Worm (Caenorhabditis elegans) whole organism, mixed stage, embryonic: Measurements from ENCODE around the gene F47C12.8.

ENCODE experiments used
- bed-3 ChIP-seq: fragments of 200-800 bp; sonication (Bioruptor generic); optimal IDR thresholded peaks from 3 replicates; lab custom pipeline; 2018; ENCODE audit warnings: mild to moderate bottlenecking, missing genetic modification characterization, moderate library complexity, missing compliant biosample characterization
- blmp-1 ChIP-seq: fragments of 150-350 bp; optimal IDR thresholded peaks from 2 replicates; lab custom pipeline; 2014; ENCODE audit warnings: missing biosample characterization, missing genetic modification characterization
- ceh-39 ChIP-seq: fragments of 150-350 bp; optimal IDR thresholded peaks from 2 replicates; lab custom pipeline; 2014; ENCODE audit warnings: missing biosample characterization, missing genetic modification characterization
- ceh-43 ChIP-seq: fragments of 200-800 bp; sonication (Bioruptor generic); optimal IDR thresholded peaks from 2 replicates; lab custom pipeline; 2018; ENCODE audit warnings: mild to moderate bottlenecking, missing genetic modification characterization, moderate library complexity, missing compliant biosample characterization
- ceh-83 ChIP-seq: fragments of 200-800 bp; sonication (Bioruptor generic); optimal IDR thresholded peaks from 2 replicates; lab custom pipeline; 2018; ENCODE audit warnings: mild to moderate bottlenecking, missing genetic modification characterization, missing compliant biosample characterization
- ces-1 ChIP-seq: fragments of 150-350 bp; optimal IDR thresholded peaks from 2 replicates; lab custom pipeline; 2014; ENCODE audit warnings: missing biosample characterization, missing genetic modification reagents, missing genetic modification characterization
- cnd-1 ChIP-seq: fragments of 200-800 bp; sonication (Bioruptor generic); optimal IDR thresholded peaks from 2 replicates; lab custom pipeline; 2018; ENCODE audit warnings: mild to moderate bottlenecking, missing genetic modification characterization, missing compliant biosample characterization
- drap-1 ChIP-seq: fragments of 200-800 bp; sonication (Bioruptor generic); optimal IDR thresholded peaks from 3 replicates; lab custom pipeline; 2018; ENCODE audit warnings: mild to moderate bottlenecking, missing genetic modification characterization, missing compliant biosample characterization
- elt-1 ChIP-seq: sonication (generic microtip); optimal IDR thresholded peaks from 2 replicates; lab custom pipeline; 2017; ENCODE audit warnings: missing genetic modification characterization, mild to moderate bottlenecking, missing compliant biosample characterization, antibody characterized with exemption, moderate library complexity, borderline replicate concordance; ENCODE audit not compliant: insufficient read depth
- elt-3 ChIP-seq: fragments of 150-350 bp; optimal IDR thresholded peaks from 2 replicates; lab custom pipeline; 2014; ENCODE audit warnings: missing biosample characterization, missing genetic modification characterization
- flh-1 ChIP-seq: fragments of 200-800 bp; sonication (Bioruptor generic); optimal IDR thresholded peaks from 2 replicates; lab custom pipeline; 2018; ENCODE audit warnings: mild to moderate bottlenecking, missing genetic modification characterization, moderate library complexity, missing compliant biosample characterization
- ham-2 ChIP-seq: fragments of 200-800 bp; sonication (Bioruptor generic); optimal IDR thresholded peaks from 2 replicates; lab custom pipeline; 2018; ENCODE audit warnings: mild to moderate bottlenecking, missing genetic modification characterization, missing compliant biosample characterization
- hlh-1 ChIP-seq: fragments of 150-350 bp; optimal IDR thresholded peaks from 2 replicates; lab custom pipeline; 2014; ENCODE audit warnings: missing biosample characterization, missing genetic modification reagents, missing genetic modification characterization
- lin-13 ChIP-seq: fragments of 150-350 bp; optimal IDR thresholded peaks from 2 replicates; lab custom pipeline; 2014; ENCODE audit warnings: missing biosample characterization, missing genetic modification characterization
- lsy-2 ChIP-seq: fragments of 150-350 bp; optimal IDR thresholded peaks from 2 replicates; lab custom pipeline; 2014; ENCODE audit warnings: missing biosample characterization, missing genetic modification characterization
- mab-5 ChIP-seq: fragments of 150-350 bp; optimal IDR thresholded peaks from 2 replicates; lab custom pipeline; 2014; ENCODE audit warnings: missing biosample characterization, missing genetic modification characterization
- mep-1 ChIP-seq: fragments of 150-350 bp; optimal IDR thresholded peaks from 2 replicates; lab custom pipeline; 2017; ENCODE audit warnings: missing biosample characterization, missing genetic modification reagents, missing genetic modification characterization, inconsistent platforms
- mls-2 ChIP-seq: sonication (generic microtip); optimal IDR thresholded peaks from 2 replicates; lab custom pipeline; 2016; ENCODE audit warnings: mild to moderate bottlenecking, missing genetic modification characterization, moderate library complexity, missing compliant biosample characterization
- nhr-12 ChIP-seq: fragments of 150-350 bp; optimal IDR thresholded peaks from 2 replicates; lab custom pipeline; 2014; ENCODE audit warnings: missing biosample characterization, missing genetic modification characterization
- nhr-2 ChIP-seq: fragments of 150-350 bp; optimal IDR thresholded peaks from 2 replicates; lab custom pipeline; 2014; ENCODE audit warnings: missing biosample characterization, missing genetic modification characterization
- nhr-237 ChIP-seq: fragments of 150-350 bp; optimal IDR thresholded peaks from 2 replicates; lab custom pipeline; 2014; ENCODE audit warnings: missing biosample characterization, missing genetic modification characterization
- nhr-28 ChIP-seq: fragments of 150-350 bp; optimal IDR thresholded peaks from 2 replicates; lab custom pipeline; 2014; ENCODE audit warnings: missing biosample characterization, missing genetic modification characterization
- nhr-76 ChIP-seq: sonication (generic microtip); optimal IDR thresholded peaks from 2 replicates; lab custom pipeline; 2017; ENCODE audit warnings: missing biosample characterization, missing genetic modification characterization
- pha-4 ChIP-seq: fragments of 150-350 bp; optimal IDR thresholded peaks from 2 replicates; lab custom pipeline; 2018; ENCODE audit warnings: missing biosample characterization, missing genetic modification reagents, missing genetic modification characterization
- snpc-4 ChIP-seq: fragments of 150-350 bp; optimal IDR thresholded peaks from 2 replicates; lab custom pipeline; 2014; ENCODE audit warnings: missing biosample characterization, missing genetic modification characterization
- sptf-1 ChIP-seq: sonication (generic microtip); optimal IDR thresholded peaks from 2 replicates; lab custom pipeline; 2017; ENCODE audit warnings: mild to moderate bottlenecking, missing genetic modification characterization, moderate library complexity, missing compliant biosample characterization
- tbx-8 ChIP-seq: fragments of 200-800 bp; sonication (Bioruptor generic); optimal IDR thresholded peaks from 2 replicates; lab custom pipeline; 2018; ENCODE audit warnings: mild to moderate bottlenecking, missing genetic modification characterization, moderate library complexity, missing compliant biosample characterization
- unc-120 ChIP-seq: sonication (generic microtip); optimal IDR thresholded peaks from 2 replicates; lab custom pipeline; 2017; ENCODE audit warnings: missing genetic modification characterization, missing compliant biosample characterization; ENCODE audit not compliant: poor library complexity, severe bottlenecking
- unc-39 ChIP-seq: fragments of 150-350 bp; optimal IDR thresholded peaks from 2 replicates; lab custom pipeline; 2014; ENCODE audit warnings: missing biosample characterization, missing genetic modification characterization
- unc-62 ChIP-seq: fragments of 150-350 bp; optimal IDR thresholded peaks from 2 replicates; lab custom pipeline; 2014; ENCODE audit warnings: missing biosample characterization, missing genetic modification reagents, missing genetic modification characterization
- ztf-11 ChIP-seq: fragments of 150-350 bp; optimal IDR thresholded peaks from 2 replicates; lab custom pipeline; 2014; ENCODE audit warnings: missing biosample characterization, missing genetic modification characterization

F47C12.8 gene

DNA sequence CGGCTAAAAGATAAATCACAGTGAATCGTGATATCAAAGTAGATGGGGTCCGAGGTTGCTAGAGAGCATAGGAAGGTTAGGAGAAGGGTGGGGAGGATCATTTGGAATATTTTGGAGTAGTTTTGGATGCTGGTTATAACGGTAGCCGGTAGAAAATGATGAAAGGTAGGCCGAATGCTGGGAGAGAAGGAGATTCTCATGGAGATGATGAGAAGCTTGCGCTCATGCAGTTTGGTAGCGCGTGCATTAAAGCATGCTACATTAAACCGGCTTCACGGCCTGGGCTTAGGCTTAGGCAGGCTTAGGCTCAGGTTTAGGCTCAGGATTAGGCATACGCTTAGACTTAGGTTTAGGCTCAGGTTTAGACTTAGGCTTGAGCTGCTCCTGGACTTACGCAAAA lies 4.1 kb downstream of the F47C12.8 start, which contains the start of gene F47C12.13:
F47C12.13 (minus strand) TSS at position 101 of the 400 bp plus-strand sequence.
- TF ChIP-seq elt-3 (no peak), flh-1 (no peak), tbx-8 (GFP tag; lab: Kevin White, UChicago) (no peak), sptf-1 (tag; lab: Kevin White, UChicago) (no peak), drap-1 (GFP tag; lab: Kevin White, UChicago) (no peak), unc-62 (GFP tag; lab: Kevin White, UChicago) (no peak), ceh-43 (no peak), blmp-1 (tag; lab: Kevin White, UChicago) (no peak), nhr-12 (tag; lab: Kevin White, UChicago) (no peak), mep-1 (tag; lab: Kevin White, UChicago) (no peak), bed-3 (GFP tag; lab: Kevin White, UChicago) (no peak), ceh-39 (tag; lab: Kevin White, UChicago) (no peak), ceh-83 (GFP tag; lab: Kevin White, UChicago) (no peak)

DNA sequence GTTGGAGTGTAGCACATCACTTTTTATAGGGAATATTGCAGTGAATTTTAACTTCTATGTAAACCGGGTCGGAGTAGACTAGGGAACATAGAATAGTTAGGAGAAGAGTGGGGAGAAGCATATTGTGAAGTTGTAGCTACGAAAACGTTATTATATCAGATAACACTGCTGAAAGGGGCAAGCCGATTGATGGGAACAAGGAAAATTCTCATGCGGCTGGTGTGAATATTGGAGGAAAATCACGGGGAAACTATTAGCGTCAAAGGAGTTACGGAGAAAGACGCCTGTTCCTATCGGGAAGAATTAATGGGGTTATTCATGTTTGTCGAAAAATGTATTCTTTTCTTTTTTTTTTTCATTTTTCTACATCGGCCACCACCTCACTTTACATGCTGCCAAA lies 5.1 kb downstream of the F47C12.8 start, which contains the start of gene F47C12.6:
F47C12.6 (minus strand) TSS at position 101 of the 400 bp plus-strand sequence.
- TF ChIP-seq snpc-4 (tag; lab: Kevin White, UChicago) (no peak), pha-4 (tag; lab: Kevin White, UChicago) (no peak), nhr-28 (tag; lab: Kevin White, UChicago) (no peak), nhr-237 (no peak), nhr-2 (no peak), lsy-2 (tag; lab: Kevin White, UChicago) (no peak), unc-62 (GFP tag; lab: Kevin White, UChicago) (no peak), nhr-12 (tag; lab: Kevin White, UChicago) (no peak), unc-120 (tag; lab: Kevin White, UChicago) (no peak), hlh-1 (tag; lab: Kevin White, UChicago) (no peak), lin-13 (tag; lab: Kevin White, UChicago) (no peak), ces-1 (GFP tag; lab: Kevin White, UChicago) (no peak), ztf-11 (tag; lab: Kevin White, UChicago) (no peak), ceh-43 (no peak), unc-39 (no peak), flh-1 (no peak)

DNA sequence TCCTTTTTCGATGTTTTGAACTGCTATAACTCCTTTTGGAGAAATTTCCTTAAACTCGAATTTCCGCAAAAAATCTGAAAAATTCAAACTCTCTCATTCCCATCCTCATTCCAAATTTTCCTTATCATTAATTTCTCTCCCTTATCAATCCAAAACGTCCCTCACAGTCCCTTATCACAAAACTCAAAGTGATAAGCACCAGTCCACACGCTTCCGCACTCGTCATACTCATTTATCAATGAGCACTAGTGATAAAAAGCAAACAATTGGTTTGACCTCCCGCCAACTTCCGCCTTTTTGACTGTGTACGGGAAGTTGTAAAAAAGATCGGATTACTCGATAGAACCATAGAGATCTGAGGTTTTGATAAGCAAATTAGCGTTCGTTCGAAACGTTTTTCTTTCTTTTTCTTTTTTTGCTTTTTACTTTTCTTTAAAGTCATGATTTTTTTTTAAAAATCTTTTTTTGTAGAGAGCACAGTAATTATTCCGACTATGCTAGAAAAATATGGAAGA lies 9.7 kb downstream of the F47C12.8 start, which contains the start of gene clec-78:
clec-78 (plus strand) TSS at position 465 of the 515 bp plus-strand sequence.
- TF ChIP-seq bed-3 (GFP tag; lab: Kevin White, UChicago): no peak
- TF ChIP-seq pha-4 (tag; lab: Kevin White, UChicago): no peak
- no peak for TF ChIP-seq lin-13 (tag; lab: Kevin White, UChicago)
- TF ChIP-seq nhr-76: no peak
- no peak for TF ChIP-seq unc-39
- TF ChIP-seq snpc-4 (tag; lab: Kevin White, UChicago): no peak
- no peak for TF ChIP-seq ces-1 (GFP tag; lab: Kevin White, UChicago)
- TF ChIP-seq hlh-1 (tag; lab: Kevin White, UChicago): no peak
- TF ChIP-seq ceh-43: no peak
- TF ChIP-seq unc-120 (tag; lab: Kevin White, UChicago): no peak
- TF ChIP-seq cnd-1 (tag; lab: Kevin White, UChicago): no peak
- no peak for TF ChIP-seq nhr-12 (tag; lab: Kevin White, UChicago)
- no peak for TF ChIP-seq nhr-237
- no peak for TF ChIP-seq elt-3
- no peak for TF ChIP-seq ham-2
- no peak for TF ChIP-seq mab-5
- TF ChIP-seq unc-62 (GFP tag; lab: Kevin White, UChicago): no peak
- no peak for TF ChIP-seq elt-1 (tag; lab: Kevin White, UChicago)
- TF ChIP-seq mep-1 (tag; lab: Kevin White, UChicago): no peak
- no peak for TF ChIP-seq ztf-11 (tag; lab: Kevin White, UChicago)

DNA sequence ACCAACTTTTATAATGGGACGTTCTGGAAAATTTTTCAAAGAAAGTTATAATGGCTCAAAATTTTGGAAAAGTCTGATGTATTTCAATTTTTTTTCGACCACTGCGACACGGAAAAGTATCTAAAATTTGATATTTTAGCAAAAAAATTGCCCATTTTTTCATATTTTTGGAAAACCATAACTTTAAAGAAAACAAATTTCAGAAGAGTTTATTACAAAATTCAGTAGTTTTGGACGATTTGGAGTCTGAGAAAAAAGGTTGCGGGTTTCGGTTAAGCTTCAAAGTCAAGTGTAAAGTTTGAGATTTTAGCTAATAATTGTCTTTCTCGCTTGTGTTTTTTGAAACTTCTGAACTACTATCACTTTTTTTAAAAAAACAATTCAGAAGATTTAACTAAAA lies 10.3 kb downstream of the F47C12.8 start:
- TF ChIP-seq elt-1 (tag; lab: Kevin White, UChicago) (no peak), mep-1 (tag; lab: Kevin White, UChicago) (no peak), nhr-237 (no peak), nhr-28 (tag; lab: Kevin White, UChicago) (no peak), tbx-8 (GFP tag; lab: Kevin White, UChicago) (no peak), mls-2 (no peak), pha-4 (tag; lab: Kevin White, UChicago) (no peak), nhr-2 (no peak), sptf-1 (tag; lab: Kevin White, UChicago) (no peak), cnd-1 (tag; lab: Kevin White, UChicago) (no peak), unc-39 (no peak), unc-62 (GFP tag; lab: Kevin White, UChicago) (no peak), elt-3 (no peak), ceh-43 (no peak), ces-1 (GFP tag; lab: Kevin White, UChicago) (no peak), lsy-2 (tag; lab: Kevin White, UChicago) (no peak), mab-5 (no peak), lin-13 (tag; lab: Kevin White, UChicago) (no peak), unc-120 (tag; lab: Kevin White, UChicago) (no peak), drap-1 (GFP tag; lab: Kevin White, UChicago) (no peak)
